Fruit fly (Drosophila melanogaster) whole organism, embryonic: ENCODE data around the gene Cyp310a1.

Experiments
- Atf6 ChIP-seq: fragments of 200-800 bp; sonication (Bioruptor generic); IDR thresholded peaks from 2 replicates; pipeline ENCODE4 v1.3.6; 2022; ENCODE audit warnings: missing biosample characterization, missing genetic modification characterization
- CG10654 ChIP-seq: fragments of 200-800 bp; sonication (Bioruptor generic); optimal IDR thresholded peaks from 2 replicates; lab custom pipeline; 2016; ENCODE audit warnings: missing biosample characterization, missing genetic modification characterization
- CG10959 ChIP-seq: fragments of 200-800 bp; sonication (Bioruptor generic); IDR thresholded peaks from 2 replicates; pipeline ENCODE4 v1.3.6; 2022; ENCODE audit warnings: missing biosample characterization, missing genetic modification characterization
- CG11723 ChIP-seq: fragments of 200-800 bp; sonication (Bioruptor generic); optimal IDR thresholded peaks from 2 replicates; lab custom pipeline; 2017; ENCODE audit warnings: missing biosample characterization, mild to moderate bottlenecking, missing genetic modification characterization
- CG12744 ChIP-seq: fragments of 200-800 bp; sonication (Bioruptor generic); optimal IDR thresholded peaks from 2 replicates; lab custom pipeline; 2016; ENCODE audit warnings: missing biosample characterization, missing genetic modification characterization
- CG1647 ChIP-seq: fragments of 200-800 bp; sonication (Bioruptor generic); optimal IDR thresholded peaks from 3 replicates; lab custom pipeline; 2016; ENCODE audit warnings: missing biosample characterization, missing genetic modification characterization
- CG17568 ChIP-seq: fragments of 200-800 bp; sonication (Bioruptor generic); optimal IDR thresholded peaks from 2 replicates; lab custom pipeline; 2018; ENCODE audit warnings: missing biosample characterization, mild to moderate bottlenecking, missing genetic modification characterization, moderate library complexity
- CG18011 ChIP-seq: fragments of 200-800 bp; sonication (Bioruptor generic); optimal IDR thresholded peaks from 2 replicates; lab custom pipeline; 2017; ENCODE audit warnings: missing biosample characterization, missing genetic modification characterization, mild to moderate bottlenecking, moderate library complexity, missing genotype
- CG32767 ChIP-seq: fragments of 200-800 bp; sonication (Bioruptor generic); IDR thresholded peaks from 2 replicates; pipeline ENCODE4 v1.3.6; 2022; ENCODE audit warnings: missing biosample characterization, missing genetic modification characterization
- CG4328 ChIP-seq: fragments of 200-800 bp; sonication (Bioruptor generic); optimal IDR thresholded peaks from 3 replicates; lab custom pipeline; 2017; ENCODE audit warnings: missing biosample characterization, missing genetic modification reagents, missing genetic modification characterization
- CG4404 ChIP-seq: fragments of 200-800 bp; sonication (Bioruptor generic); IDR thresholded peaks from 2 replicates; pipeline ENCODE4 v1.3.6; 2022; ENCODE audit warnings: missing biosample characterization, missing genetic modification characterization
- CG4820 ChIP-seq: fragments of 200-800 bp; sonication (Bioruptor generic); optimal IDR thresholded peaks from 3 replicates; lab custom pipeline; 2016; ENCODE audit warnings: missing biosample characterization, missing genetic modification characterization
- CG6813 ChIP-seq: fragments of 200-800 bp; sonication (Bioruptor generic); optimal IDR thresholded peaks from 2 replicates; lab custom pipeline; 2017; ENCODE audit warnings: missing biosample characterization, missing genetic modification characterization, mild to moderate bottlenecking, moderate library complexity, missing genetic modification reagents
- CG8281 ChIP-seq: fragments of 200-800 bp; sonication (Bioruptor generic); optimal IDR thresholded peaks from 2 replicates; lab custom pipeline; 2018; ENCODE audit warnings: missing biosample characterization, mild to moderate bottlenecking, missing genetic modification characterization, moderate library complexity
- CG8359 ChIP-seq: fragments of 200-800 bp; sonication (Bioruptor generic); optimal IDR thresholded peaks from 2 replicates; lab custom pipeline; 2017; ENCODE audit warnings: missing biosample characterization, mild to moderate bottlenecking, missing genetic modification characterization, borderline replicate concordance
- CG8924 ChIP-seq: fragments of 200-800 bp; optimal IDR thresholded peaks from 3 replicates; lab custom pipeline; 2019; ENCODE audit warnings: missing biosample characterization, mild to moderate bottlenecking, missing genetic modification characterization, moderate library complexity
- Dek ChIP-seq: fragments of 200-800 bp; sonication (Bioruptor generic); optimal IDR thresholded peaks from 3 replicates; lab custom pipeline; 2019; ENCODE audit warnings: missing biosample characterization, mild to moderate bottlenecking, missing genetic modification characterization, moderate library complexity
- Dip2 ChIP-seq: fragments of 200-800 bp; sonication (Bioruptor generic); IDR thresholded peaks from 2 replicates; pipeline ENCODE4 v1.3.6; 2022; ENCODE audit warnings: missing biosample characterization, missing genetic modification characterization
- Eip74EF ChIP-seq, 2 experiments: fragments of 200-800 bp in 1 of 2; fragments of >200 bp in 1 of 2; sonication (Bioruptor generic) in 1 of 2; optimal IDR thresholded peaks; 2 replicates each; lab custom pipeline; 2017 to 2019; ENCODE audit warnings: missing biosample characterization in 2 of 2, missing genetic modification characterization in 2 of 2, mild to moderate bottlenecking in 1 of 2, moderate library complexity in 1 of 2
- Ets65A ChIP-seq: fragments of 200-800 bp; sonication (Bioruptor generic); peaks from one replicate; lab custom pipeline; 2016; ENCODE audit warnings: missing biosample characterization, missing genetic modification characterization
- GATAe ChIP-seq: fragments of 200-800 bp; sonication (Bioruptor generic); conservative IDR thresholded peaks from 2 replicates; pipeline ENCODE4 v1.3.6; 2022; ENCODE audit warnings: missing biosample characterization, missing genetic modification characterization
- H15 ChIP-seq: fragments of 200-800 bp; sonication (Bioruptor generic); IDR thresholded peaks from 3 replicates; pipeline ENCODE4 v1.3.6; 2022; ENCODE audit warnings: missing biosample characterization, missing genetic modification characterization
- HLHmδ ChIP-seq: fragments of 200-800 bp; sonication (Bioruptor generic); optimal IDR thresholded peaks from 2 replicates; lab custom pipeline; 2018; ENCODE audit warnings: missing biosample characterization, mild to moderate bottlenecking, missing genetic modification characterization, moderate library complexity
- Hand ChIP-seq: fragments of 200-800 bp; sonication (Bioruptor generic); optimal IDR thresholded peaks from 2 replicates; lab custom pipeline; 2017; ENCODE audit warnings: mild to moderate bottlenecking, missing biosample characterization, missing genetic modification reagents, missing genetic modification characterization
- Mrtf ChIP-seq: fragments of 200-800 bp; sonication (Bioruptor generic); IDR thresholded peaks from 3 replicates; pipeline ENCODE4 v1.3.6; 2022; ENCODE audit warnings: missing biosample characterization, missing genetic modification characterization
- Myb ChIP-seq: fragments of 200-800 bp; sonication (Bioruptor generic); optimal IDR thresholded peaks from 2 replicates; lab custom pipeline; 2016; ENCODE audit warnings: missing biosample characterization, missing genetic modification characterization
- NC2β ChIP-seq: fragments of 200-800 bp; sonication (Bioruptor generic); optimal IDR thresholded peaks from 2 replicates; lab custom pipeline; 2016; ENCODE audit warnings: missing biosample characterization, missing genetic modification characterization
- Nf-YC ChIP-seq: fragments of 200-800 bp; optimal IDR thresholded peaks from 3 replicates; lab custom pipeline; 2019; ENCODE audit warnings: missing biosample characterization, mild to moderate bottlenecking, missing genetic modification characterization, moderate library complexity
- Ravus ChIP-seq: fragments of 200-800 bp; sonication (Bioruptor generic); IDR thresholded peaks from 2 replicates; pipeline ENCODE4 v1.3.6; 2022; ENCODE audit warnings: missing biosample characterization, missing genetic modification characterization
- Sox100B ChIP-seq: fragments of 200-800 bp; sonication (Bioruptor generic); optimal IDR thresholded peaks from 3 replicates; lab custom pipeline; 2018; ENCODE audit warnings: missing biosample characterization, mild to moderate bottlenecking, missing genetic modification characterization
- Spps ChIP-seq: fragments of 200-800 bp; sonication (Bioruptor generic); optimal IDR thresholded peaks from 2 replicates; lab custom pipeline; 2018; ENCODE audit warnings: missing biosample characterization, mild to moderate bottlenecking, missing genetic modification characterization
- Trl ChIP-seq, 3 experiments: fragments of >200 bp in 2 of 3; fragments of 200-800 bp in 1 of 3; sonication (Bioruptor generic) in 1 of 3; optimal IDR thresholded peaks; 2 replicates in 1 of 3; 3 replicates in 2 of 3; lab custom pipeline; 2016 to 2017; ENCODE audit warnings: missing biosample characterization in 1 of 3, missing genetic modification characterization in 1 of 3
- amos ChIP-seq: fragments of 200-800 bp; sonication (Bioruptor generic); IDR thresholded peaks from 2 replicates; pipeline ENCODE4 v1.3.6; 2022; ENCODE audit warnings: missing biosample characterization, missing genetic modification characterization; ENCODE audit not compliant: partially characterized antibody
- chm ChIP-seq: fragments of 200-800 bp; sonication (Bioruptor generic); IDR thresholded peaks from 2 replicates; pipeline ENCODE4 v1.3.6; 2022; ENCODE audit warnings: missing biosample characterization, missing genetic modification characterization
- crp ChIP-seq, 2 experiments: fragments of 200-800 bp; sonication (Bioruptor generic); optimal IDR thresholded peaks; 2 replicates in 1 of 2; 3 replicates in 1 of 2; lab custom pipeline; 2017; ENCODE audit warnings: missing biosample characterization in 2 of 2, missing genetic modification characterization in 2 of 2, mild to moderate bottlenecking in 1 of 2, moderate library complexity in 1 of 2
- en ChIP-seq: fragments of 200-800 bp; sonication (Bioruptor generic); optimal IDR thresholded peaks from 2 replicates; lab custom pipeline; 2016; ENCODE audit warnings: missing biosample characterization, missing genetic modification characterization
- fd102C ChIP-seq: fragments of 200-800 bp; sonication (Bioruptor generic); optimal IDR thresholded peaks from 2 replicates; lab custom pipeline; 2018; ENCODE audit warnings: missing biosample characterization, mild to moderate bottlenecking, missing genetic modification characterization, moderate library complexity
- h ChIP-seq: fragments of >200 bp; optimal IDR thresholded peaks from 2 replicates; lab custom pipeline; 2017
- her ChIP-seq: fragments of 200-800 bp; sonication (Bioruptor generic); optimal IDR thresholded peaks from 2 replicates; lab custom pipeline; 2016; ENCODE audit warnings: missing biosample characterization, missing genetic modification characterization
- hkb ChIP-seq, 2 experiments: fragments of 200-800 bp in 1 of 2; fragments of >200 bp in 1 of 2; sonication (Bioruptor generic) in 1 of 2; IDR thresholded peaks in 1 of 2; optimal IDR thresholded peaks in 1 of 2; 2 replicates each; pipeline versions ENCODE4 v1.3.6 to Lab custom; 2017 to 2022; ENCODE audit warnings: missing biosample characterization in 1 of 2, missing genetic modification characterization in 1 of 2
- jing ChIP-seq: fragments of 200-800 bp; sonication (Bioruptor generic); optimal IDR thresholded peaks from 2 replicates; lab custom pipeline; 2018; ENCODE audit warnings: missing biosample characterization, mild to moderate bottlenecking, missing genetic modification characterization
- lab ChIP-seq: fragments of 200-800 bp; sonication (Bioruptor generic); optimal IDR thresholded peaks from 3 replicates; lab custom pipeline; 2017; ENCODE audit warnings: missing biosample characterization, missing genetic modification characterization, mild to moderate bottlenecking, moderate library complexity, missing genetic modification reagents
- luna ChIP-seq: fragments of 200-800 bp; sonication (Bioruptor generic); optimal IDR thresholded peaks from 2 replicates; lab custom pipeline; 2016; ENCODE audit warnings: missing biosample characterization, missing genetic modification characterization
- mld ChIP-seq: fragments of 200-800 bp; sonication (Bioruptor generic); IDR thresholded peaks from 3 replicates; pipeline ENCODE4 v1.3.6; 2022; ENCODE audit warnings: missing biosample characterization, missing genetic modification characterization; ENCODE audit not compliant: partially characterized antibody
- pan ChIP-seq, 4 experiments: fragments of >200 bp in 3 of 4; fragments of 200-800 bp in 1 of 4; sonication (Bioruptor generic) in 1 of 4; optimal IDR thresholded peaks in 3 of 4; IDR thresholded peaks in 1 of 4; 2 replicates each; pipeline versions ENCODE4 v1.3.6 to Lab custom; 2017 to 2022; ENCODE audit warnings: missing biosample characterization in 2 of 4, missing genetic modification characterization in 2 of 4, mixed read lengths in 1 of 4
- rib ChIP-seq: fragments of 200-800 bp; sonication (Bioruptor generic); IDR thresholded peaks from 2 replicates; pipeline ENCODE4 v1.3.6; 2022; ENCODE audit warnings: missing biosample characterization, missing genetic modification characterization
- toy ChIP-seq: fragments of 200-800 bp; sonication (Bioruptor generic); IDR thresholded peaks from 2 replicates; pipeline ENCODE4 v1.3.6; 2022; ENCODE audit warnings: missing biosample characterization, missing genetic modification characterization
- wdn ChIP-seq: fragments of 200-800 bp; sonication (Bioruptor generic); IDR thresholded peaks from 2 replicates; pipeline ENCODE4 v1.3.6; 2022; ENCODE audit warnings: missing biosample characterization, missing genetic modification characterization
- zfh2 ChIP-seq: fragments of 200-800 bp; sonication (Bioruptor generic); optimal IDR thresholded peaks from 2 replicates; lab custom pipeline; 2016; ENCODE audit warnings: missing biosample characterization, missing genetic modification characterization

Cyp310a1 gene

DNA sequence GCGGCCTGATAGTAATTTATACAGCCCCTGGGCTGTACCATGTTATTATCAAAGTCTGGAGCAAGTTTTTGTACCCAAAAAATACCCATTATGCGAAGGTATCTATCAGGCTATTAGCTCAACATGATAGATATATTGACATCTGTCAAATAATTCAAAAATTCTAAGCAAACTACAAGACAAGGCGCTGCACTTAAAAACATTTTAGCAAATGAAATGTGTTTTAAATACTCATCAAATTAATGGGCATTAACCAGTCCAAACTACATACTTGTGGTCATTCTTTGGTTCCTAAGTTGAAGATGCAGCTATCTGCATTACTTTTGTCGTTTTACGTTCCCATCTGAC, 492 bp upstream of the Cyp310a1 start (continued):
- TF ChIP-seq Dek (tag; lab: Kevin White, UChicago) (no peak), HLHmδ (GFP tag; lab: Kevin White, UChicago) (no peak), crp (GFP tag; optimal IDR thresholded peaks at IDR 0.05; lab: Kevin White, UChicago) (peak in 1 of 2 experiments; percentile 3), Dip2 (GFP tag; lab: Robert Waterston, UW) (no peak), CG1647 (GFP tag; lab: Kevin White, UChicago) (peak; percentile 78), toy (GFP tag; lab: Robert Waterston, UW) (no peak), GATAe (GFP tag; lab: Robert Waterston, UW) (no peak), CG11723 (peak; percentile 30), CG4328 (GFP tag; lab: Kevin White, UChicago) (no peak), CG17568 (GFP tag; lab: Kevin White, UChicago) (no peak), Trl (optimal IDR thresholded peaks at IDR 0.05; lab: Kevin White, UChicago) (no peak), Trl (GFP tag; optimal IDR thresholded peaks at IDR 0.05; lab: Kevin White, UChicago) (peak; percentile 57), CG10654 (peak; percentile 61), en (GFP tag; lab: Kevin White, UChicago) (no peak), Ets65A (GFP tag; lab: Kevin White, UChicago) (peak; percentile 97), hkb (optimal IDR thresholded peaks at IDR 0.05; lab: Kevin White, UChicago) (no peak), hkb (GFP tag; IDR thresholded peaks at IDR 0.05; lab: Robert Waterston, UW) (peak; percentile 67; the same call in 1 of the 2 replicates), Eip74EF (GFP tag; optimal IDR thresholded peaks at IDR 0.05; lab: Kevin White, UChicago) (peak in 1 of 2 experiments; percentile 70), Mrtf (peak; percentile 45; the same call in 1 of the 3 replicates), fd102C (GFP tag; lab: Kevin White, UChicago) (no peak), CG4820 (GFP tag; lab: Kevin White, UChicago) (peak; percentile 85), CG8281 (peak; percentile 37), CG10959 (peak; percentile 68), amos (no peak), mld (GFP tag; lab: Robert Waterston, UW) (no peak), rib (GFP tag; lab: Robert Waterston, UW) (no peak), CG18011 (GFP tag; lab: Kevin White, UChicago) (no peak), Atf6 (GFP tag; lab: Robert Waterston, UW) (no peak), Sox100B (peak; percentile 55), h (lab: Kevin White, UChicago) (no peak), CG8924 (tag; lab: Kevin White, UChicago) (peak; percentile 68), lab (GFP tag; lab: Kevin White, UChicago) (peak; percentile 79), zfh2 (GFP tag; lab: Kevin White, UChicago) (peak; percentile 13), Spps (tag; lab: Kevin White, UChicago) (peak; percentile 83), Myb (GFP tag; lab: Kevin White, UChicago) (no peak), luna (GFP tag; lab: Kevin White, UChicago) (no peak), CG32767 (GFP tag; lab: Robert Waterston, UW) (0 out of 2 replicates have a peak, but pooled peaks have one; percentile 48), CG8359 (GFP tag; lab: Kevin White, UChicago) (peak; percentile 51), H15 (GFP tag; lab: Robert Waterston, UW) (peak; percentile 75), chm (no peak; the same call in 1 of the 2 replicates), CG6813 (GFP tag; lab: Kevin White, UChicago) (peak; percentile 56), NC2β (peak; percentile 21), her (GFP tag; lab: Kevin White, UChicago) (peak; percentile 39), Ravus (GFP tag; lab: Robert Waterston, UW) (no peak), CG12744 (GFP tag; lab: Kevin White, UChicago) (no peak), wdn (no peak), Nf-YC (tag; lab: Kevin White, UChicago) (no peak), jing (GFP tag; lab: Kevin White, UChicago) (peak; percentile 72), Hand (GFP tag; lab: Kevin White, UChicago) (no peak), pan (optimal IDR thresholded peaks at IDR 0.05; lab: Kevin White, UChicago) (no peak), pan (GFP tag; optimal IDR thresholded peaks at IDR 0.05 in 1 of 2, IDR thresholded peaks at IDR 0.05 in 1 of 2) (peak in 1 of 2 experiments; percentile 72), CG4404 (GFP tag; lab: Robert Waterston, UW) (peak; percentile 72)
